Fruit fly (Drosophila melanogaster) whole organism, prepupa: ENCODE results near the gene unc-119.
A peak's percentile ranks its signal among the peaks of the same experiment; 100 is the strongest.

Experiments
- Blimp-1 ChIP-seq: fragments of 200-800 bp; sonication (Bioruptor generic); optimal IDR thresholded peaks from 3 replicates; lab custom pipeline; 2017; ENCODE audit warnings: missing biosample characterization, missing genetic modification characterization, mild to moderate bottlenecking, moderate library complexity, missing genetic modification reagents
- CG10631 ChIP-seq: fragments of 200-800 bp; sonication (Bioruptor generic); optimal IDR thresholded peaks from 2 replicates; lab custom pipeline; 2016; ENCODE audit warnings: missing biosample characterization, missing genetic modification characterization
- CG10669 ChIP-seq: fragments of 200-800 bp; sonication (Bioruptor generic); optimal IDR thresholded peaks from 3 replicates; lab custom pipeline; 2018; ENCODE audit warnings: missing biosample characterization, mild to moderate bottlenecking, missing genetic modification characterization, moderate library complexity
- CG11294 ChIP-seq: fragments of 200-800 bp; sonication (Bioruptor generic); IDR thresholded peaks from 2 replicates; pipeline ENCODE4 v1.3.6; 2022; ENCODE audit warnings: missing biosample characterization, missing genetic modification characterization
- CG11762 ChIP-seq: fragments of 200-800 bp; sonication (Bioruptor generic); optimal IDR thresholded peaks from 3 replicates; lab custom pipeline; 2016; ENCODE audit warnings: missing biosample characterization, missing genetic modification characterization; ENCODE audit not compliant: insufficient read depth
- CG15336 ChIP-seq: fragments of 200-800 bp; sonication (Bioruptor generic); IDR thresholded peaks from 2 replicates; pipeline ENCODE4 v1.3.6; 2022; ENCODE audit warnings: missing biosample characterization, missing genetic modification characterization
- CG1621 ChIP-seq: fragments of 200-800 bp; sonication (Bioruptor generic); optimal IDR thresholded peaks from 3 replicates; lab custom pipeline; 2018; ENCODE audit warnings: missing biosample characterization, mild to moderate bottlenecking, missing genetic modification characterization
- CG3032 ChIP-seq: fragments of 200-800 bp; optimal IDR thresholded peaks from 2 replicates; lab custom pipeline; 2019; ENCODE audit warnings: missing biosample characterization, mild to moderate bottlenecking, missing genetic modification characterization, moderate library complexity
- CG31627 ChIP-seq: fragments of 200-800 bp; sonication (Bioruptor generic); optimal IDR thresholded peaks from 3 replicates; lab custom pipeline; 2016; ENCODE audit warnings: missing biosample characterization, missing genetic modification characterization
- CG34406 ChIP-seq: fragments of 200-800 bp; sonication (Bioruptor generic); optimal IDR thresholded peaks from 3 replicates; lab custom pipeline; 2016; ENCODE audit warnings: missing biosample characterization, missing genetic modification characterization
- CG3919 ChIP-seq: fragments of 200-800 bp; sonication (Bioruptor generic); optimal IDR thresholded peaks from 3 replicates; lab custom pipeline; 2016; ENCODE audit warnings: missing biosample characterization, missing genetic modification characterization
- CG4318 ChIP-seq: fragments of 200-800 bp; sonication (Bioruptor generic); optimal IDR thresholded peaks from 3 replicates; lab custom pipeline; 2017; ENCODE audit warnings: missing biosample characterization, mild to moderate bottlenecking, missing genetic modification characterization
- CG6792 ChIP-seq: fragments of 200-800 bp; sonication (Bioruptor generic); optimal IDR thresholded peaks from 3 replicates; lab custom pipeline; 2016; ENCODE audit warnings: missing biosample characterization, missing genetic modification characterization
- CG6808 ChIP-seq: fragments of 200-800 bp; sonication (Bioruptor generic); optimal IDR thresholded peaks from 3 replicates; lab custom pipeline; 2017; ENCODE audit warnings: missing biosample characterization, missing genetic modification characterization, mild to moderate bottlenecking, moderate library complexity, missing genetic modification reagents
- CG6854 ChIP-seq: fragments of 200-800 bp; sonication (Bioruptor generic); optimal IDR thresholded peaks from 2 replicates; lab custom pipeline; 2017; ENCODE audit warnings: missing biosample characterization, mild to moderate bottlenecking, missing genetic modification characterization
- CG7368 ChIP-seq: fragments of 200-800 bp; sonication (Bioruptor generic); optimal IDR thresholded peaks from 3 replicates; lab custom pipeline; 2016; ENCODE audit warnings: missing biosample characterization, missing genetic modification characterization
- CG9139 ChIP-seq: fragments of 200-800 bp; sonication (Bioruptor generic); optimal IDR thresholded peaks from 3 replicates; lab custom pipeline; 2017; ENCODE audit warnings: missing biosample characterization, mild to moderate bottlenecking, missing genetic modification characterization
- Eip75B ChIP-seq: fragments of 200-800 bp; sonication (Bioruptor generic); optimal IDR thresholded peaks from 3 replicates; lab custom pipeline; 2016; ENCODE audit warnings: missing biosample characterization, missing genetic modification characterization
- Eip78C ChIP-seq: fragments of 200-800 bp; sonication (Bioruptor generic); peaks from one replicate; lab custom pipeline; 2016; ENCODE audit warnings: missing biosample characterization, missing genetic modification characterization
- Eip93F ChIP-seq: fragments of 200-800 bp; sonication (Bioruptor generic); optimal IDR thresholded peaks from 2 replicates; lab custom pipeline; 2016; ENCODE audit warnings: missing biosample characterization, mild to moderate bottlenecking, missing genetic modification characterization
- Ets21C ChIP-seq: fragments of 200-800 bp; sonication (Bioruptor generic); optimal IDR thresholded peaks from 3 replicates; lab custom pipeline; 2016; ENCODE audit warnings: missing biosample characterization, missing genetic modification characterization
- Gug ChIP-seq: fragments of 200-800 bp; sonication (Bioruptor generic); IDR thresholded peaks from 2 replicates; pipeline ENCODE4 v1.3.6; 2022; ENCODE audit warnings: missing biosample characterization, missing genetic modification characterization
- Hr38 ChIP-seq: sonication (Bioruptor generic); optimal IDR thresholded peaks from 2 replicates; lab custom pipeline; 2016; ENCODE audit warnings: missing biosample characterization, missing genetic modification characterization
- Hr4 ChIP-seq: fragments of 200-800 bp; sonication (Bioruptor generic); optimal IDR thresholded peaks from 3 replicates; lab custom pipeline; 2016; ENCODE audit warnings: missing biosample characterization, missing genetic modification characterization
- Lpt ChIP-seq: fragments of 200-800 bp; sonication (Bioruptor generic); optimal IDR thresholded peaks from 3 replicates; lab custom pipeline; 2016; ENCODE audit warnings: missing biosample characterization, missing genetic modification characterization
- Met ChIP-seq: fragments of 200-800 bp; sonication (Bioruptor generic); optimal IDR thresholded peaks from 3 replicates; lab custom pipeline; 2016; ENCODE audit warnings: missing biosample characterization, missing genetic modification characterization
- OdsH ChIP-seq: fragments of 200-800 bp; sonication (Bioruptor generic); optimal IDR thresholded peaks from 3 replicates; lab custom pipeline; 2016; ENCODE audit warnings: missing biosample characterization, missing genetic modification characterization
- Smox ChIP-seq: fragments of 200-800 bp; sonication (Bioruptor generic); optimal IDR thresholded peaks from 3 replicates; lab custom pipeline; 2016; ENCODE audit warnings: missing biosample characterization, missing genetic modification characterization
- Sox14 ChIP-seq: fragments of 200-800 bp; sonication (Bioruptor generic); optimal IDR thresholded peaks from 3 replicates; lab custom pipeline; 2016; ENCODE audit warnings: missing biosample characterization, missing genetic modification characterization
- Sox15 ChIP-seq: fragments of 200-800 bp; sonication (Bioruptor generic); optimal IDR thresholded peaks from 3 replicates; lab custom pipeline; 2016; ENCODE audit warnings: missing biosample characterization, missing genetic modification characterization
- achi ChIP-seq: fragments of 200-800 bp; sonication (Bioruptor generic); optimal IDR thresholded peaks from 3 replicates; lab custom pipeline; 2016; ENCODE audit warnings: missing biosample characterization, missing genetic modification characterization
- acj6 ChIP-seq: fragments of 200-800 bp; sonication (Bioruptor generic); optimal IDR thresholded peaks from 3 replicates; lab custom pipeline; 2016; ENCODE audit warnings: missing biosample characterization, missing genetic modification characterization
- dac ChIP-seq: fragments of 200-800 bp; sonication (Bioruptor generic); optimal IDR thresholded peaks from 2 replicates; lab custom pipeline; 2017; ENCODE audit warnings: missing biosample characterization, mild to moderate bottlenecking, missing genetic modification characterization
- dsx ChIP-seq: fragments of 200-800 bp; optimal IDR thresholded peaks from 3 replicates; lab custom pipeline; 2019; ENCODE audit warnings: missing biosample characterization, mild to moderate bottlenecking, missing genetic modification characterization, moderate library complexity; ENCODE audit not compliant: poor library complexity, severe bottlenecking
- eg ChIP-seq: fragments of 200-800 bp; sonication (Bioruptor generic); IDR thresholded peaks from 3 replicates; pipeline ENCODE4 v1.3.6; 2022; ENCODE audit warnings: missing biosample characterization, missing genetic modification characterization
- esn ChIP-seq: fragments of 200-800 bp; sonication (Bioruptor generic); optimal IDR thresholded peaks from 2 replicates; lab custom pipeline; 2016; ENCODE audit warnings: missing biosample characterization, mild to moderate bottlenecking, missing genetic modification characterization, moderate library complexity
- fd85E ChIP-seq: fragments of 200-800 bp; sonication (Bioruptor generic); optimal IDR thresholded peaks from 3 replicates; lab custom pipeline; 2016; ENCODE audit warnings: missing biosample characterization, missing genetic modification characterization
- fkh ChIP-seq: fragments of 200-800 bp; sonication (Bioruptor generic); optimal IDR thresholded peaks from 3 replicates; lab custom pipeline; 2017; ENCODE audit warnings: missing biosample characterization, mild to moderate bottlenecking, missing genetic modification characterization, moderate library complexity
- net ChIP-seq: fragments of 200-800 bp; sonication (Bioruptor generic); optimal IDR thresholded peaks from 3 replicates; lab custom pipeline; 2016; ENCODE audit warnings: missing biosample characterization, missing genetic modification characterization
- salr ChIP-seq, 2 experiments: fragments of 200-800 bp; sonication (Bioruptor generic); optimal IDR thresholded peaks; 3 replicates each; lab custom pipeline; 2016 to 2018; ENCODE audit warnings: missing biosample characterization in 2 of 2, missing genetic modification characterization in 2 of 2, mild to moderate bottlenecking in 1 of 2
- spab ChIP-seq: fragments of 200-800 bp; sonication (Bioruptor generic); optimal IDR thresholded peaks from 2 replicates; lab custom pipeline; 2017; ENCODE audit warnings: missing biosample characterization, mild to moderate bottlenecking, missing genetic modification characterization, missing genetic modification reagents
- vri ChIP-seq: fragments of 200-800 bp; sonication (Bioruptor generic); optimal IDR thresholded peaks from 3 replicates; lab custom pipeline; 2016; ENCODE audit warnings: missing biosample characterization, mild to moderate bottlenecking, missing genetic modification characterization

Gene unc-119

DNA sequence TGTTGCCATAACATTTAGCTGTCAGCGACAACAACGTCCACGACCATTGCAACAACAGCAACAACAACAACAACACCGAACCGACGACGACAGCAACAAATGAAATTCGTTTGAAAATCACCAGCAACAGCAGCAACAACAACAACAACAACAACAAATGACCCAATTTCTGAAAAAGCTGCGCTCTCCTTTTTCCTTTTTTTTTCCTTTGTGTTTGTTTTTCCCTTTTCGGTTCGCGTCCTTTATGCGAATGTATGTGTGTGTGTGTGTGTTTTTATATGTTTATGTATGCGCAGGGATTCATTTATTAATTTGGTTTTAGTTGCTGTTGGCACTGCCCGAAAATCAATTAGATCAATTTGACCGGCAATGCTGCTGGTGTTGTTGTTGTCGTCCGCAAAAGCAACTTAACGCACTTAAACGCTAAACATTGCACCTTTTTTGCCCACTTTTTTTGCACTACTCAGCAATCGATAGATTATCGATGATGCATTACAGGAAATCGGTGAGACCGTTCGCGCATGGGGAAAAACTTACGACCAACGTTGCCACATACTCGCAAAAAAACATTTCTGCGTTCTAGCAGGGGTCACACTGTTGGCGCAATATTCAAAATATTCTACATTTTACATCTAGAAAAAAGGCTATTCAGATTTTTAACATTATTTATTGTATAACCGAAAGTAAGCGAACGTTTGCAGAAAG is at the start of gene unc-119 (continued):
- no peak for TF ChIP-seq CG11762 (GFP tag; lab: Kevin White, UChicago)
- peak; percentile 7 for TF ChIP-seq achi
- TF ChIP-seq CG6792 (GFP tag; lab: Kevin White, UChicago) = no peak
- TF ChIP-seq Eip78C = peak; percentile 46
- TF ChIP-seq dac (GFP tag; lab: Kevin White, UChicago) = no peak
- no peak for TF ChIP-seq salr (GFP tag; optimal IDR thresholded peaks at IDR 0.05; lab: Kevin White, UChicago)
- no peak for TF ChIP-seq CG4318
- no peak for TF ChIP-seq CG11294 (GFP tag; lab: Robert Waterston, UW)
- TF ChIP-seq dsx (GFP tag; lab: Kevin White, UChicago) = peak; percentile 48
- TF ChIP-seq, all 60 proteins: peak for 23

- TF ChIP-seq Hr4 (GFP tag; lab: Kevin White, UChicago) (no peak), CG10669 (GFP tag; lab: Kevin White, UChicago) (no peak), Smox (GFP tag; lab: Kevin White, UChicago) (no peak), dsx (GFP tag; lab: Kevin White, UChicago) (peak; percentile 79), OdsH (GFP tag; lab: Kevin White, UChicago) (no peak)
Measured at dm6 chrX:7340667-7341066, 49.6 kb upstream of the unc-119 start.

DNA sequence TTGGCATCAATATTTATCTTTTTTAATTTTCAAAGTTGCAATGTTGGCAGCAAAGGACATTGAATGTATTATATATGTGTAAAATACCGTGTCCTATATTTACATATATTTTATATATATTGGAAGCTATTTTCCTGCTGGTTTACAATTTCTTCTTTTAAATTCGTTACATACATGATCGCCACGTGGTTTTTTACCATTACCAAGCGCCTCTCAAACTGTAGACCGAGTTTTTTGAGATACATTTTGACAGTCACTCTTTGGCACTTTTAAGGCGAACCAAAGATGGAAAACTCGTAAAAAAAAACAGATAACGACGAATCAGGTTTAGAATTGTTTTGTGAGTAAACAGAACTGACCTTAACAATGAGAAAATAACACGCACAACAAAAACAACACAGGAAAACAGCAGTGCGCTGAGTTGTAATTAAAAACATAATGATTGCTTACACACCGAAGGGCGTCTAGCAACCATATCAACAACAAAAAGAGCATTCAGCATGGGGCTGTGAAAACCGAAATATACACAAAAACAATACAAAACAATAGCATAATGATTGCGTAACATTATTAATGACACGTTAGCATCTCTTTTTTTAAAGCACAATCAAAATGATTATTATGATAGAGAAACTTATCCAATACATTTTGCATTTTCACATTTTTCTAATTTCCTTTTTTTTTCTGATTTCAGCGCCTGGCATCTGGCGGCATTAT is 48.7 kb upstream of the unc-119 start:
- peak; percentile 42 for TF ChIP-seq fkh
- TF ChIP-seq OdsH (GFP tag; lab: Kevin White, UChicago) = no peak
- peak; percentile 32 for TF ChIP-seq Eip78C
- TF ChIP-seq, all 60 proteins: peak for 2

DNA sequence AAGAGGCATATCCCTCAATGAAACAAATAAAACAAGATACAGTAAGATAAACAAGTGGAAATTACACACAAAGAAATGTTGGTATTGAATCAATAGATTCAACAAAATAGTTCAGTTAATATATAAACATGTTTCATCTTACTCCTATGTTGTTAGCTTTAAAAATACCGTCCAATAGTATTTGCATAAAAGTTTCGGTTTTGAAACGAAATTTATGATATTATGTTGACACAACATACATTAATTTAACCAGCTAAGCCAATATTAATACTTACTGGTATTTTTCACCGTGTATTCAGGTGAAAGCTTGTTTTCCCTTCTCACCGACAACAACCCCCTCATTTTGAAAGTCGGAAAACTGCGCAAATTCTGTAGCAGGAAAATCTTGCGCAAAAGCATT is 47.4 kb upstream of the unc-119 start:
- TF ChIP-seq Ets21C (GFP tag; lab: Kevin White, UChicago) = peak; percentile 4
- peak; percentile 8 for TF ChIP-seq CG10631 (GFP tag; lab: Kevin White, UChicago)
- TF ChIP-seq fd85E (GFP tag; lab: Kevin White, UChicago) = no peak
- TF ChIP-seq Gug (GFP tag; lab: Robert Waterston, UW) = 0 out of 2 replicates have a peak, but pooled peaks have one; percentile 35
- no peak for TF ChIP-seq spab (GFP tag; lab: Kevin White, UChicago)
- TF ChIP-seq Sox15 (GFP tag; lab: Kevin White, UChicago) = peak; percentile 29
- TF ChIP-seq esn (GFP tag; lab: Kevin White, UChicago) = peak; percentile 55
- no peak for TF ChIP-seq CG9139 (GFP tag; lab: Kevin White, UChicago)
- no peak for TF ChIP-seq CG7368 (GFP tag; lab: Kevin White, UChicago)
- peak; percentile 27 for TF ChIP-seq CG3919
- peak; percentile 42 for TF ChIP-seq acj6 (GFP tag; lab: Kevin White, UChicago)
- TF ChIP-seq Blimp-1 (GFP tag; lab: Kevin White, UChicago) = no peak
- TF ChIP-seq Lpt (GFP tag; lab: Kevin White, UChicago) = peak; percentile 39
- TF ChIP-seq Eip78C = peak; percentile 88
- TF ChIP-seq fkh = peak; percentile 64
- TF ChIP-seq CG11762 (GFP tag; lab: Kevin White, UChicago) = no peak
- TF ChIP-seq Eip93F (GFP tag; lab: Kevin White, UChicago) = no peak
- peak; percentile 6 for TF ChIP-seq net (GFP tag; lab: Kevin White, UChicago)
- TF ChIP-seq Smox (GFP tag; lab: Kevin White, UChicago) = peak; percentile 28
- TF ChIP-seq CG6854 = no peak
- no peak for TF ChIP-seq salr (GFP tag; optimal IDR thresholded peaks at IDR 0.05; lab: Kevin White, UChicago)
- peak; percentile 13 for TF ChIP-seq CG34406
- peak; percentile 34 for TF ChIP-seq Met (GFP tag; lab: Kevin White, UChicago)
- peak; percentile 68 for TF ChIP-seq CG15336 (GFP tag; lab: Robert Waterston, UW)
- peak; percentile 25 for TF ChIP-seq Sox14 (GFP tag; lab: Kevin White, UChicago)
- TF ChIP-seq CG1621 (tag; lab: Kevin White, UChicago) = no peak
- no peak for TF ChIP-seq CG6808 (GFP tag; lab: Kevin White, UChicago)
- no peak for TF ChIP-seq Hr38 (GFP tag; lab: Kevin White, UChicago)
- no peak for TF ChIP-seq eg (GFP tag; lab: Robert Waterston, UW)
- peak; percentile 3 for TF ChIP-seq CG10669 (GFP tag; lab: Kevin White, UChicago)
- TF ChIP-seq CG3032 (tag; lab: Kevin White, UChicago) = no peak
- peak; percentile 69 for TF ChIP-seq Hr4 (GFP tag; lab: Kevin White, UChicago)
- TF ChIP-seq CG31627 (GFP tag; lab: Kevin White, UChicago) = peak; percentile 32
- TF ChIP-seq Eip75B = no peak
- no peak for TF ChIP-seq vri (GFP tag; lab: Kevin White, UChicago)
